Fruit fly (Drosophila melanogaster): ENCODE results near the gene sphinx1.
A peak's percentile ranks its signal among the peaks of the same experiment; 100 is the strongest.

sphinx1 gene

DNA sequence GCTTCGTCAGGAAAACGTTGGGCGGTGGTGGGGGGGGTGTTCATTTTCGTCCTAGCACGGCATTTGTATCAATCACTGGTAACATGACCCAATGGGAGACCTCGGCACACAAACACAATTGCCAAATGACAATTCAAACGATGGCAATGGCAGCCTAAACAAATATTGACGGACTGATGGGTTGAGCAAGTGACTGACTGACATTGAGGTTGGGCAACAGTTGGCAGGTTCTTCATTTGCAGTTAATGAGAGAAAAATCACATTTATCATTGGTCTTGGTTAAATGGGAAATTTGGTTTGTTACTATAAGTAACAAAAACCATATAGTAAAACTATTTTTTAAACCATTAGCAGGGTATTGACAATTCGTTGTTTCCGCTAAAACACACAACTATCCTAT, 9.9 kb upstream of the sphinx1 start:
- TF ChIP-seq cic (GFP tag; optimal IDR thresholded peaks at IDR 0.05) (no peak), tj (GFP tag; optimal IDR thresholded peaks at IDR 0.05) (no peak), CG7101 (tag; optimal IDR thresholded peaks at IDR 0.05) (no peak), CG14711 (tag; optimal IDR thresholded peaks at IDR 0.05) (no peak), Clk (GFP tag; optimal IDR thresholded peaks at IDR 0.05) (no peak), CG5204 (GFP tag; optimal IDR thresholded peaks at IDR 0.05) (no peak), Hr96 (GFP tag; optimal IDR thresholded peaks at IDR 0.05) (no peak), CG1620 (GFP tag; optimal IDR thresholded peaks at IDR 0.05) (no peak)

DNA sequence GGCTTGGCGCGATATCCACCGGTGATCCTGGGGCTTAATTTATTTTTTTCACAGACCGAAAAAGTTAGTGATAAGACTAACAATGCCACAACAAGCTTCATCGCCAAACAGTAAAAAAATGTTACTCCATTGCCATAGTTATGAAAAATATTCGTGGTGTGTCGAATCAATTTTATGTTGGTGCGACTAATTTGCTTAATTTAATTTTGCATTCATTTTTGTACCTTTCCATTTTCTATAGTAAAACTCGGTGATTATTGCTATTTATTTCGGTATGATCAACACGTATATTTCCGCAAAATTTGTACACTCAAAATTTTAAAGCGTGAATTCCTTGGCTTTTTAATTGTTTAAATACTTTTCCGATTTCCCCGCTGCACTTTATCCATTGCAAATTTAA, 1.4 kb upstream of the sphinx1 start, which contains the start of gene sphinx2:
sphinx2 (minus strand) TSS at position 101 of the 400 bp plus-strand sequence.
- no peak for TF ChIP-seq cic (GFP tag; optimal IDR thresholded peaks at IDR 0.05)
- no peak for TF ChIP-seq cnc (optimal IDR thresholded peaks at IDR 0.05)
- TF ChIP-seq toe (GFP tag; optimal IDR thresholded peaks at IDR 0.05) = no peak
- no peak for TF ChIP-seq CG12768 (GFP tag; optimal IDR thresholded peaks at IDR 0.05)
- no peak for TF ChIP-seq CG11617 (GFP tag; optimal IDR thresholded peaks at IDR 0.05)

DNA sequence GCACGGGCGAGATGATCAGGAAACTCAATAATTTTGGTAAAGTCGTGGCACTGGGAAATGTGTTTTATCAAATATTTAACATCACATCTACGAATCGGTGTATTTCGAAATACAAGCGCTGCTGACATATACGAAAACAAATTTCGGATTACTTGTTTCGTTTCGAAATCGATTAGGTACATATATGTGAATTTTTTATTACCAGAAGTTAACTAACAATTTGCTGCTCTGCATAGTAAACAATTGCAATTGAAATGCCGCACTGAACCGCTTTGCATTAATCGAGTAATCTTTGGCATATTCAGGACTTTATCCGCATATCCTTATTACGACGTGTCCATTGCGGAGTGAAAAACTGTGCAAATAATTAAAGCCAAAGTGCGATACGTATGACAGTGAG, 1.8 kb downstream of the sphinx1 start, which contains the start of gene CG14835:
CG14835 (minus strand) TSS at position 101 of the 400 bp plus-strand sequence.
- TF ChIP-seq tj (GFP tag; optimal IDR thresholded peaks at IDR 0.05) (no peak), CG7045 (GFP tag; optimal IDR thresholded peaks at IDR 0.05) (no peak), Clk (GFP tag; optimal IDR thresholded peaks at IDR 0.05) (no peak), Hr96 (GFP tag; optimal IDR thresholded peaks at IDR 0.05) (no peak), CG11617 (GFP tag; optimal IDR thresholded peaks at IDR 0.05) (no peak)

DNA sequence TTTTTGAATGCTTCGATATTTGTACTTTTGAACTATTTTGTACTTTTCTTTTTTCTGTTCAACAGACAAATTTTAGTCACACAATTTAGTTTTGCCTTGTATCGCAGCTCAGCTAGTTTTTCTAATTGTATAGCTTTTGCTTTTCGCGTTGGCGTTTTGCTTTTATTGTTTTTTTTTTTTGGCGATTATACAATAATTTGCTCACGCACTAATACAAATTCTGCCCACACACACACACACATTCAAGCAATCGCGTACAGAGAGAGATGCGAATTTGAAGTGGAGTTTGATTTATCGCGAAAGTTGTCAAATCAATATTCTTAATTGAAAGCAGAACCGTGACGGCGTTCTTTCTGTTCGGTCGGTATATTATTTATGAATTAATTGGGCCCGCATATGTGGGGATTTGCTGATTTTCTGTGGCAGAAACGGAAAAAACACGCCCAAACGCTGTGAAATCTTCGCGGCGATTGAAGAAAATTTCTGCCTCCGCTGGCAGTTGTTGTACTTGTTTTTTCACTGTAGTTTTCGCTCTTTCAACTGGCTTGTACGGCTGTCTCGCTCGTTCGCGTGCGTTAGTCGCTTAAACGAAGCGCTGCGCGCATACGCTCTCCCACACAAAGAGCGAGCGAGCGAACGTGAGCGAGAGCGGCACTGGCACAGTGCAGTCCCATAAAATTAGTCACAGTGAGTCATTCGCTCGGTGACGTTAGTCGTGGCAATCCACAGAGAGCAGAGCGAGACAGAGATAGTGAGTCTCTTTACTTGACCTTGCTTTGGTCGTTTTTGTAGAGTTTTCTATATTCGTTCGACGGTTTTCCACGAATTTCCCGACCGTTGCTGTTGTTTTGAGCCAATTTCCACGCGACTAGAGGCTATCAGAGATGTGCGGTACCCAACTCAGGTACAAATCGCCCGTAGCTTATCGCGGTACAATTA, 4.2 kb downstream of the sphinx1 start, which contains the start of gene Rac2:
Rac2 (minus strand) TSS at position 476 of the 939 bp plus-strand sequence.
- TF ChIP-seq Crg-1 (GFP tag; optimal IDR thresholded peaks at IDR 0.05) (no peak), Hr96 (GFP tag; optimal IDR thresholded peaks at IDR 0.05) (peak; percentile 48), CG14711 (tag; optimal IDR thresholded peaks at IDR 0.05) (peak; percentile 19), Clk (GFP tag; optimal IDR thresholded peaks at IDR 0.05) (peak; percentile 11), cic (GFP tag; optimal IDR thresholded peaks at IDR 0.05) (peak; percentile 65), Mnt (GFP tag; optimal IDR thresholded peaks at IDR 0.05) (peak; percentile 46), CG1620 (GFP tag; optimal IDR thresholded peaks at IDR 0.05) (no peak), cnc (optimal IDR thresholded peaks at IDR 0.05) (no peak), CG5204 (GFP tag; optimal IDR thresholded peaks at IDR 0.05) (no peak), kay (GFP tag; ENCODE audit: borderline replicate concordance) (peak; percentile 100), toe (GFP tag; optimal IDR thresholded peaks at IDR 0.05) (peak; percentile 17), CG11617 (GFP tag; optimal IDR thresholded peaks at IDR 0.05) (peak; percentile 34), CG7101 (tag; optimal IDR thresholded peaks at IDR 0.05) (peak; percentile 41), tj (GFP tag; optimal IDR thresholded peaks at IDR 0.05) (peak; percentile 75), ovo (GFP tag; optimal IDR thresholded peaks at IDR 0.05) (no peak), CG12768 (GFP tag; optimal IDR thresholded peaks at IDR 0.05) (peak; percentile 4), pad (GFP tag; optimal IDR thresholded peaks at IDR 0.05) (peak; percentile 29), bab1 (GFP tag; optimal IDR thresholded peaks at IDR 0.05) (peak; percentile 46), CG33017 (tag; optimal IDR thresholded peaks at IDR 0.05) (no peak), CG7045 (GFP tag; optimal IDR thresholded peaks at IDR 0.05) (no peak)

DNA sequence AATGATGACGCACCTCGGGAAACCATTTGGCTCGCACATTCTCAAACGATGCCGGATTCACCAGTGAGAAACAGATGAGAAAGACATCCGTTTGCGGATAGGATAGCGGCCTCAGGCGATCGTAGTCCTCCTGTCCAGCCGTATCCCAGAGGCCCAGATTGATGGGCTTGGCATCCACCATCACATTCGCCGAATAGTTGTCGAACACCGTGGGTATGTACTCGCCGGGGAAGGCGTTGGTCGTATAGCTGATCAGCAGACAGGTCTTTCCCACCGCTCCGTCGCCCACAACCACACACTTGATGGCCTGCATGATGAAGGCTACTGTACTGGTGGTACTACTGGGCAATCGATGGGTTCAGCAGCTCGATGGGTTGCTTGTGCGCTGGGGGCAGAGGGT, 5.0 kb downstream of the sphinx1 start:
- TF ChIP-seq Hr96 (GFP tag; optimal IDR thresholded peaks at IDR 0.05) = no peak
- TF ChIP-seq pad (GFP tag; optimal IDR thresholded peaks at IDR 0.05) = no peak
- TF ChIP-seq CG14711 (tag; optimal IDR thresholded peaks at IDR 0.05) = no peak
- no peak for TF ChIP-seq Crg-1 (GFP tag; optimal IDR thresholded peaks at IDR 0.05)
- no peak for TF ChIP-seq cic (GFP tag; optimal IDR thresholded peaks at IDR 0.05)
- no peak for TF ChIP-seq CG7045 (GFP tag; optimal IDR thresholded peaks at IDR 0.05)
- TF ChIP-seq ovo (GFP tag; optimal IDR thresholded peaks at IDR 0.05) = no peak
- TF ChIP-seq CG33017 (tag; optimal IDR thresholded peaks at IDR 0.05) = no peak

DNA sequence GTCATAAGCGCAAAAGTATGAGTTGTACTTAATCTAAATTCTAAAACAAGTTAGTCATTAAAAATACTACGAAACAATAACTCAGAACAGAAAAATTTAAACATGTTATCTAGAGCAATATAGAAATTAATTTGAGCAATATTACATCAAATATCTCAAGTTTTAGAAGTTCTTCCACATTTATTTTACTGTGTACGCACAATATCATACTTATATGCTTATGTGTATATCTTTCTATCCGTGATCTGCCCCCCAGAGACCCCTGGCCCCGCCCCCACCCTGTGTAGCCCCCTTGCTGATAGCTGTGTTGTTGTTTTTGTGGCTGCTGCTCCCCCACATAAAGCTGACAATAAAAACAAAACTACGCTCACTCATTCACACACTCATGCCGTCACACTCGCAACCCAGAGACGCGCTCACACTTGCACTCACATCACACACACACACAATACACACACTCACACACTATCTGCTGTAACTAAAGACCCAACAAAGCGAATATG, 5.8 kb downstream of the sphinx1 start:
- TF ChIP-seq ovo (GFP tag; optimal IDR thresholded peaks at IDR 0.05) = no peak
- no peak for TF ChIP-seq CG1620 (GFP tag; optimal IDR thresholded peaks at IDR 0.05)
- TF ChIP-seq cic (GFP tag; optimal IDR thresholded peaks at IDR 0.05) = peak; percentile 71
- no peak for TF ChIP-seq Mnt (GFP tag; optimal IDR thresholded peaks at IDR 0.05)
- TF ChIP-seq tj (GFP tag; optimal IDR thresholded peaks at IDR 0.05) = peak; percentile 46

DNA sequence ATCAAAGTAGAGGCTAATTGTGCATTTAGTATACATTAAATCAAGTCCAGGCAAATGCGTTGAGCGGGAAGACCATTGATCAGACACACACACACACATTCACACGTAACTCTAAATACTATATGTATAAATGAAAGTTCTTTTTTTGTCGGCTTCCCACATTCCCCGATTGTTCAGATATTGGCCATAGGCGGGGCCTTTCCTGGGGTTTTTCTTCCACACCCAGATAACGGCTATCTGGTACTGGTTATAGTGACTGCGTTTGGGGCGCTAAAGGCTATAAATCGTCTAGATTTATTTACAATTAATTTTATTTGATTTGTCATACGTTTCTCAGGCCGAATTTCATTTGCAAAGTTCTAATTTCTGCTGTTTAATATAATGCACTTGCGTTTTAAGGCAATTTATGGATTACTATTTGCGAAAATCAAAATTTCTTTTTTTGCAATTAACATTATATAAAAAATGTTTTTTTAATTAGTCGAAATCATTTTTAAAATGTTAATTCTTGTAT, 6.3 kb downstream of the sphinx1 start:
- TF ChIP-seq kay (GFP tag; ENCODE audit: borderline replicate concordance) = peak; percentile 62
- no peak for TF ChIP-seq CG1620 (GFP tag; optimal IDR thresholded peaks at IDR 0.05)
- TF ChIP-seq Mnt (GFP tag; optimal IDR thresholded peaks at IDR 0.05) = no peak
- no peak for TF ChIP-seq Hr96 (GFP tag; optimal IDR thresholded peaks at IDR 0.05)
